In the genomic region with DNA sequence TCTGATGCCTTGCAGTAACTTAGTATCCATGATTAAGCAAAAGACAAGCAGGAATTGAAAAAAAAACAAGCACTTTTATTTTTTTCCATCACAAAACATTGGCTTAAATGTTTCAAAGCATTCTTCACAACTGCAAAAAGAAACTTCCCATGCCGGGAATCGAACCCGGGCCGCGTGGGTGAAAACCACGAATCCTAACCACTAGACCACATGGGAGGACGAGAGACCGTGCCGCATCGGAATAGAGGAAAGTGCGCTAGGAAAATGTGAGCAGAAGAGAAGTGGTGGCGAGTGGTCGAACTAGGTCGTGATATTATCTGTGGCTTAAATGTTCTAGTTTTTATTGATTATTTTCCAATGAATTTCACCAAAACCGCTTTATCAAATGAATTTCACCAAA, we compare ENCODE assay signal across 3 worm cellular contexts.
TF ChIP-seq lines count a peak whose summit lies in the region.

No protein-coding gene starts in this region.

TF ChIP-seq in whole organism, L4 larva, 104 proteins besides CTCF, POLR2A, EP300 and RAD21 (continued from another document and continues in another):
- TF ChIP-seq hlh-11 (tag; optimal IDR thresholded peaks at IDR 0.05; lab: Kevin White, UChicago) (peak; percentile 53), set-16 (GFP tag; IDR thresholded peaks at IDR 0.05; lab: Robert Waterston, UW) (no peak), nhr-102 (tag; optimal IDR thresholded peaks at IDR 0.05; lab: Kevin White, UChicago) (no peak), zip-2 (tag; optimal IDR thresholded peaks at IDR 0.05; lab: Kevin White, UChicago) (no peak), nhr-28 (tag; optimal IDR thresholded peaks at IDR 0.05; lab: Kevin White, UChicago) (no peak), unc-39 (tag; optimal IDR thresholded peaks at IDR 0.05; lab: Kevin White, UChicago) (no peak), hlh-30 (tag; optimal IDR thresholded peaks at IDR 0.05; lab: Kevin White, UChicago; ENCODE audit: insufficient read depth) (peak; percentile 49), R02D3.7 (tag; optimal IDR thresholded peaks at IDR 0.05; lab: Kevin White, UChicago) (no peak), F49E8.2 (tag; optimal IDR thresholded peaks at IDR 0.05; lab: Kevin White, UChicago; ENCODE audit: borderline replicate concordance) (no peak), madf-9 (GFP tag; conservative IDR thresholded peaks at IDR 0.05; lab: Robert Waterston, UW) (peak; percentile 55; the same call in 1 of the 2 replicates), fkh-10 (GFP tag; optimal IDR thresholded peaks at IDR 0.05; lab: Kevin White, UChicago) (no peak), lin-29 (GFP tag; IDR thresholded peaks at IDR 0.05; lab: Robert Waterston, UW) (no peak), F26F4.8 (GFP tag; conservative IDR thresholded peaks at IDR 0.05; lab: Robert Waterston, UW) (no peak), lin-15B (tag; optimal IDR thresholded peaks at IDR 0.05; lab: Kevin White, UChicago) (no peak), nhr-41 (GFP tag; IDR thresholded peaks at IDR 0.05; lab: Robert Waterston, UW) (peak; percentile 82; the same call in 1 of the 2 replicates), mxl-3 (GFP tag; optimal IDR thresholded peaks at IDR 0.05; lab: Kevin White, UChicago) (peak; percentile 39), cey-2 (tag; optimal IDR thresholded peaks at IDR 0.05; lab: Kevin White, UChicago; ENCODE audit: borderline replicate concordance, insufficient read depth) (no peak), pqm-1 (tag; optimal IDR thresholded peaks at IDR 0.05; lab: Kevin White, UChicago) (no peak), hif-1 (tag; optimal IDR thresholded peaks at IDR 0.05; lab: Kevin White, UChicago) (peak in 1 of 2 experiments; percentile 27), dmd-8 (GFP tag; IDR thresholded peaks at IDR 0.05; lab: Robert Waterston, UW) (peak; percentile 64; the same call in 1 of the 2 replicates), nhr-76 (tag; optimal IDR thresholded peaks at IDR 0.05; lab: Kevin White, UChicago) (no peak), madf-5 (GFP tag; IDR thresholded peaks at IDR 0.05; lab: Robert Waterston, UW) (no peak), Y5F2A.4 (GFP tag; optimal IDR thresholded peaks at IDR 0.05; lab: Kevin White, UChicago) (no peak), nhr-25 (tag; optimal IDR thresholded peaks at IDR 0.05; lab: Kevin White, UChicago; ENCODE audit: borderline replicate concordance, insufficient read depth) (no peak), Y75B8A.6 (GFP tag; IDR thresholded peaks at IDR 0.05; lab: Robert Waterston, UW) (no peak), T20F7.1 (GFP tag; optimal IDR thresholded peaks at IDR 0.05; lab: Kevin White, UChicago) (no peak), arid-1 (GFP tag; conservative IDR thresholded peaks at IDR 0.05; lab: Robert Waterston, UW) (peak; percentile 73), vab-7 (GFP tag; IDR thresholded peaks at IDR 0.05; lab: Robert Waterston, UW) (peak; percentile 75), ceh-32 (tag; optimal IDR thresholded peaks at IDR 0.05; lab: Kevin White, UChicago; ENCODE audit: poor library complexity) (no peak), zfp-3 (GFP tag; conservative IDR thresholded peaks at IDR 0.05; lab: Robert Waterston, UW) (no peak), lir-3 (tag; optimal IDR thresholded peaks at IDR 0.05; lab: Kevin White, UChicago) (no peak), nhr-111 (GFP tag; optimal IDR thresholded peaks at IDR 0.05; lab: Kevin White, UChicago) (no peak), zip-11 (GFP tag; IDR thresholded peaks at IDR 0.05; lab: Robert Waterston, UW) (no peak), gei-8 (GFP tag; optimal IDR thresholded peaks at IDR 0.05; lab: Kevin White, UChicago) (peak; percentile 0), tra-1 (GFP tag; IDR thresholded peaks at IDR 0.05; lab: Robert Waterston, UW) (peak; percentile 24; the same call in 1 of the 2 replicates), php-3 (GFP tag; IDR thresholded peaks at IDR 0.05; lab: Robert Waterston, UW) (peak; percentile 65; the same call in 1 of the 2 replicates), attf-4 (tag; optimal IDR thresholded peaks at IDR 0.05; lab: Kevin White, UChicago) (no peak), nhr-237 (tag; optimal IDR thresholded peaks at IDR 0.05; lab: Kevin White, UChicago) (no peak), lin-39 (tag; optimal IDR thresholded peaks at IDR 0.05; lab: Kevin White, UChicago) (no peak), ama-1 (optimal IDR thresholded peaks at IDR 0.05; lab: Kevin White, UChicago) (no peak), mxl-2 (GFP tag; conservative IDR thresholded peaks at IDR 0.05; lab: Robert Waterston, UW) (no peak)

TF ChIP-seq in whole organism, late embryonic, 69 proteins besides CTCF, POLR2A, EP300 and RAD21 (continued from another document):
- TF ChIP-seq ceh-30 (tag; optimal IDR thresholded peaks at IDR 0.05; lab: Kevin White, UChicago) (no peak), ceh-31 (tag; optimal IDR thresholded peaks at IDR 0.05; lab: Kevin White, UChicago) (no peak), ceh-6 (GFP tag; optimal IDR thresholded peaks at IDR 0.05; lab: Kevin White, UChicago) (peak; percentile 71), unc-3 (GFP tag; conservative IDR thresholded peaks at IDR 0.05; lab: Robert Waterston, UW) (no peak), unc-3 (tag; optimal IDR thresholded peaks at IDR 0.05; lab: Kevin White, UChicago) (peak; percentile 34), sdc-2 (tag; optimal IDR thresholded peaks at IDR 0.05; lab: Kevin White, UChicago) (peak; percentile 92), madf-2 (tag; optimal IDR thresholded peaks at IDR 0.05; lab: Kevin White, UChicago) (no peak), hlh-15 (tag; optimal IDR thresholded peaks at IDR 0.05; lab: Kevin White, UChicago) (no peak), dmd-4 (tag; optimal IDR thresholded peaks at IDR 0.05; lab: Kevin White, UChicago; ENCODE audit: borderline replicate concordance) (no peak), ahr-1 (tag; optimal IDR thresholded peaks at IDR 0.05; lab: Kevin White, UChicago) (peak; percentile 18), ceh-48 (tag; optimal IDR thresholded peaks at IDR 0.05; lab: Kevin White, UChicago) (peak; percentile 27), ama-1 (optimal IDR thresholded peaks at IDR 0.05; lab: Kevin White, UChicago) (no peak), pros-1 (tag; optimal IDR thresholded peaks at IDR 0.05; lab: Kevin White, UChicago) (no peak), tbx-2 (tag; optimal IDR thresholded peaks at IDR 0.05; lab: Kevin White, UChicago) (peak; percentile 44), ceh-18 (tag; optimal IDR thresholded peaks at IDR 0.05; lab: Kevin White, UChicago) (peak; percentile 56), zip-5 (tag; optimal IDR thresholded peaks at IDR 0.05; lab: Kevin White, UChicago) (no peak), F13H6.1 (tag; optimal IDR thresholded peaks at IDR 0.05; lab: Kevin White, UChicago) (no peak), nhr-232 (tag; optimal IDR thresholded peaks at IDR 0.05; lab: Kevin White, UChicago) (peak; percentile 43), ttx-3 (tag; optimal IDR thresholded peaks at IDR 0.05; lab: Kevin White, UChicago) (peak; percentile 57), ceh-24 (tag; optimal IDR thresholded peaks at IDR 0.05; lab: Kevin White, UChicago) (no peak), Y22D7AL.16 (tag; optimal IDR thresholded peaks at IDR 0.05; lab: Kevin White, UChicago) (peak; percentile 29), ceh-22 (tag; optimal IDR thresholded peaks at IDR 0.05; lab: Kevin White, UChicago) (no peak), C38D4.7 (GFP tag; optimal IDR thresholded peaks at IDR 0.05; lab: Kevin White, UChicago) (peak; percentile 20), pag-3 (tag; optimal IDR thresholded peaks at IDR 0.05; lab: Kevin White, UChicago; ENCODE audit: borderline replicate concordance) (no peak), rnt-1 (tag; optimal IDR thresholded peaks at IDR 0.05; lab: Kevin White, UChicago) (peak; percentile 53), gmeb-2 (tag; optimal IDR thresholded peaks at IDR 0.05; lab: Kevin White, UChicago) (peak; percentile 46), K02D7.2 (tag; optimal IDR thresholded peaks at IDR 0.05; lab: Kevin White, UChicago) (peak; percentile 26), hlh-13 (GFP tag; optimal IDR thresholded peaks at IDR 0.05; lab: Kevin White, UChicago) (no peak), ref-2 (tag; optimal IDR thresholded peaks at IDR 0.05; lab: Kevin White, UChicago) (peak; percentile 21), syd-9 (tag; optimal IDR thresholded peaks at IDR 0.05; lab: Kevin White, UChicago) (peak; percentile 65), dve-1 (tag; optimal IDR thresholded peaks at IDR 0.05; lab: Kevin White, UChicago) (no peak), ceh-2 (tag; optimal IDR thresholded peaks at IDR 0.05; lab: Kevin White, UChicago) (peak; percentile 19), T23F11.4 (GFP tag; optimal IDR thresholded peaks at IDR 0.05; lab: Kevin White, UChicago) (peak; percentile 32), ztf-16 (tag; optimal IDR thresholded peaks at IDR 0.05; lab: Kevin White, UChicago) (no peak), npax-4 (tag; optimal IDR thresholded peaks at IDR 0.05; lab: Kevin White, UChicago) (peak; percentile 15), odd-2 (tag; optimal IDR thresholded peaks at IDR 0.05; lab: Kevin White, UChicago) (no peak), pha-4 (tag; optimal IDR thresholded peaks at IDR 0.05; lab: Kevin White, UChicago) (no peak), elt-4 (tag; optimal IDR thresholded peaks at IDR 0.05; lab: Kevin White, UChicago) (no peak), pha-2 (tag; optimal IDR thresholded peaks at IDR 0.05; lab: Kevin White, UChicago) (no peak), ceh-19 (GFP tag; optimal IDR thresholded peaks at IDR 0.05; lab: Kevin White, UChicago) (peak; percentile 32), pqm-1 (tag; optimal IDR thresholded peaks at IDR 0.05; lab: Kevin White, UChicago) (no peak), unc-86 (tag; optimal IDR thresholded peaks at IDR 0.05; lab: Kevin White, UChicago) (no peak), C08G9.2 (tag; optimal IDR thresholded peaks at IDR 0.05; lab: Kevin White, UChicago) (peak; percentile 53), nhr-11 (tag; optimal IDR thresholded peaks at IDR 0.05; lab: Kevin White, UChicago) (no peak)

TF ChIP-seq in whole organism, mixed stage, embryonic, 35 proteins besides CTCF, POLR2A, EP300 and RAD21 (continued from another document):
- peak; percentile 2 for TF ChIP-seq ces-1 (GFP tag; optimal IDR thresholded peaks at IDR 0.05; lab: Kevin White, UChicago)
- TF ChIP-seq flh-1 (GFP tag; optimal IDR thresholded peaks at IDR 0.05; lab: Kevin White, UChicago): no peak
- peak; percentile 84 for TF ChIP-seq ceh-83 (GFP tag; optimal IDR thresholded peaks at IDR 0.05; lab: Kevin White, UChicago)
- peak; percentile 72 for TF ChIP-seq mls-2 (tag; optimal IDR thresholded peaks at IDR 0.05; lab: Kevin White, UChicago)
